Worm (Caenorhabditis elegans) whole organism, L3 larva: ENCODE results near the gene C10B5.1.
A peak's percentile ranks its signal among the peaks of the same experiment; 100 is the strongest.

Source experiments
- R02D3.7 ChIP-seq: fragments of 150-350 bp; optimal IDR thresholded peaks from 2 replicates; lab custom pipeline; 2014; ENCODE audit warnings: missing biosample characterization, missing genetic modification characterization
- ZK546.5 ChIP-seq: sonication (generic microtip); optimal IDR thresholded peaks from 2 replicates; lab custom pipeline; 2017; ENCODE audit warnings: missing biosample characterization, missing genetic modification characterization
- aly-2 ChIP-seq: fragments of 150-350 bp; optimal IDR thresholded peaks from 2 replicates; lab custom pipeline; 2014; ENCODE audit warnings: missing biosample characterization, missing genetic modification characterization
- ama-1 ChIP-seq: fragments of 150-350 bp; optimal IDR thresholded peaks from 2 replicates; lab custom pipeline; 2018
- ceh-16 ChIP-seq: sonication (generic microtip); optimal IDR thresholded peaks from 2 replicates; lab custom pipeline; 2017; ENCODE audit warnings: missing biosample characterization, missing genetic modification characterization
- ceh-28 ChIP-seq: fragments of 150-350 bp; optimal IDR thresholded peaks from 2 replicates; lab custom pipeline; 2014; ENCODE audit warnings: missing biosample characterization, missing genetic modification reagents, missing genetic modification characterization
- ceh-82 ChIP-seq: fragments of 150-350 bp; optimal IDR thresholded peaks from 2 replicates; lab custom pipeline; 2014; ENCODE audit warnings: missing biosample characterization, missing genetic modification characterization
- ceh-9 ChIP-seq: sonication (generic microtip); optimal IDR thresholded peaks from 2 replicates; lab custom pipeline; 2018; ENCODE audit warnings: missing biosample characterization, missing genetic modification characterization
- daf-12 ChIP-seq: fragments of 150-350 bp; optimal IDR thresholded peaks from 2 replicates; lab custom pipeline; 2014; ENCODE audit warnings: missing biosample characterization, missing genetic modification reagents, missing genetic modification characterization
- egl-27 ChIP-seq: sonication (generic microtip); optimal IDR thresholded peaks from 4 replicates; lab custom pipeline; 2017; ENCODE audit warnings: missing biosample characterization, missing genetic modification reagents, missing genetic modification characterization
- egl-5 ChIP-seq: fragments of 150-350 bp; optimal IDR thresholded peaks from 2 replicates; lab custom pipeline; 2017; ENCODE audit warnings: missing biosample characterization, missing genetic modification reagents, missing genetic modification characterization, inconsistent platforms
- elt-1 ChIP-seq: fragments of 150-350 bp; optimal IDR thresholded peaks from 2 replicates; lab custom pipeline; 2014; ENCODE audit warnings: missing biosample characterization, missing genetic modification characterization
- elt-2 ChIP-seq: sonication (generic microtip); optimal IDR thresholded peaks from 2 replicates; lab custom pipeline; 2016; ENCODE audit warnings: missing genetic modification reagents, mild to moderate bottlenecking, missing genetic modification characterization, missing compliant biosample characterization
- elt-3 ChIP-seq, 3 experiments: fragments of 150-350 bp in 1 of 3; sonication (generic microtip) in 2 of 3; optimal IDR thresholded peaks; 2 replicates in 2 of 3; 4 replicates in 1 of 3; lab custom pipeline; 2014 to 2017; ENCODE audit warnings: missing biosample characterization in 3 of 3, missing genetic modification characterization in 3 of 3
- eor-1 ChIP-seq, 2 experiments: fragments of 150-350 bp; optimal IDR thresholded peaks; 2 replicates each; lab custom pipeline; 2014 to 2018; ENCODE audit warnings: missing biosample characterization in 2 of 2, missing genetic modification characterization in 2 of 2
- fkh-10 ChIP-seq: sonication (generic microtip); optimal IDR thresholded peaks from 2 replicates; lab custom pipeline; 2017; ENCODE audit warnings: missing biosample characterization, missing genetic modification reagents, missing genetic modification characterization
- fkh-2 ChIP-seq: fragments of 150-350 bp; optimal IDR thresholded peaks from 2 replicates; lab custom pipeline; 2014; ENCODE audit warnings: missing biosample characterization, missing genetic modification reagents, missing genetic modification characterization
- fos-1 ChIP-seq: fragments of 150-350 bp; optimal IDR thresholded peaks from 2 replicates; lab custom pipeline; 2014; ENCODE audit warnings: missing biosample characterization, missing genetic modification characterization
- hmg-11 ChIP-seq: sonication (generic microtip); optimal IDR thresholded peaks from 2 replicates; lab custom pipeline; 2016; ENCODE audit warnings: missing genetic modification characterization, missing compliant biosample characterization
- jun-1 ChIP-seq: fragments of 150-350 bp; optimal IDR thresholded peaks from 2 replicates; lab custom pipeline; 2014; ENCODE audit warnings: missing biosample characterization, missing genetic modification reagents, missing genetic modification characterization
- lin-15B ChIP-seq: fragments of 150-350 bp; optimal IDR thresholded peaks from 2 replicates; lab custom pipeline; 2014; ENCODE audit warnings: missing biosample characterization, missing genetic modification characterization
- lin-39 ChIP-seq: fragments of 150-350 bp; optimal IDR thresholded peaks from 2 replicates; lab custom pipeline; 2018; ENCODE audit warnings: missing biosample characterization, missing genetic modification reagents, missing genetic modification characterization
- lsy-12 ChIP-seq: sonication (generic microtip); optimal IDR thresholded peaks from 2 replicates; lab custom pipeline; 2016; ENCODE audit warnings: mild to moderate bottlenecking, missing genetic modification characterization, missing compliant biosample characterization
- mdl-1 ChIP-seq: fragments of 150-350 bp; optimal IDR thresholded peaks from 2 replicates; lab custom pipeline; 2014; ENCODE audit warnings: missing biosample characterization, missing genetic modification characterization
- mml-1 ChIP-seq: fragments of 150-350 bp; sonication (generic microtip); optimal IDR thresholded peaks from 3 replicates; lab custom pipeline; 2014; ENCODE audit warnings: missing biosample characterization, missing genetic modification characterization
- nfya-1 ChIP-seq: sonication (generic microtip); optimal IDR thresholded peaks from 2 replicates; lab custom pipeline; 2017; ENCODE audit warnings: missing genetic modification characterization, mild to moderate bottlenecking, missing compliant biosample characterization, antibody characterized with exemption, moderate library complexity; ENCODE audit not compliant: insufficient read depth
- nhr-11 ChIP-seq: fragments of 150-350 bp; optimal IDR thresholded peaks from 2 replicates; lab custom pipeline; 2014; ENCODE audit warnings: missing biosample characterization, missing genetic modification characterization
- nhr-12 ChIP-seq: fragments of 150-350 bp; optimal IDR thresholded peaks from 2 replicates; lab custom pipeline; 2014; ENCODE audit warnings: missing biosample characterization, missing genetic modification characterization
- nhr-23 ChIP-seq: fragments of 150-350 bp; optimal IDR thresholded peaks from 2 replicates; lab custom pipeline; 2014; ENCODE audit warnings: missing biosample characterization, missing genetic modification reagents, missing genetic modification characterization
- nhr-237 ChIP-seq: fragments of 150-350 bp; optimal IDR thresholded peaks from 2 replicates; lab custom pipeline; 2014; ENCODE audit warnings: missing biosample characterization, missing genetic modification characterization
- nhr-25 ChIP-seq: sonication (generic microtip); optimal IDR thresholded peaks from 2 replicates; lab custom pipeline; 2017; ENCODE audit warnings: missing biosample characterization, missing genetic modification characterization
- nhr-28 ChIP-seq: fragments of 150-350 bp; optimal IDR thresholded peaks from 2 replicates; lab custom pipeline; 2014; ENCODE audit warnings: missing biosample characterization, missing genetic modification characterization
- nhr-43 ChIP-seq: sonication (generic microtip); optimal IDR thresholded peaks from 2 replicates; lab custom pipeline; 2016; ENCODE audit warnings: mild to moderate bottlenecking, missing genetic modification characterization, missing compliant biosample characterization; ENCODE audit not compliant: poor library complexity, severe bottlenecking
- nhr-67 ChIP-seq: fragments of 150-350 bp; optimal IDR thresholded peaks from 2 replicates; lab custom pipeline; 2014; ENCODE audit warnings: missing biosample characterization, missing genetic modification characterization
- nhr-76 ChIP-seq: fragments of 150-350 bp; sonication (generic microtip); optimal IDR thresholded peaks from 5 replicates; lab custom pipeline; 2014; ENCODE audit warnings: missing biosample characterization, missing genetic modification characterization
- nhr-77 ChIP-seq: fragments of 150-350 bp; optimal IDR thresholded peaks from 2 replicates; lab custom pipeline; 2014; ENCODE audit warnings: missing biosample characterization, missing genetic modification characterization
- pha-4 ChIP-seq: fragments of 150-350 bp; optimal IDR thresholded peaks from 2 replicates; lab custom pipeline; 2014; ENCODE audit warnings: missing biosample characterization, missing genetic modification reagents, missing genetic modification characterization
- pqm-1 ChIP-seq: fragments of 150-350 bp; optimal IDR thresholded peaks from 2 replicates; lab custom pipeline; 2017; ENCODE audit warnings: missing biosample characterization, missing genetic modification characterization, inconsistent platforms
- sea-2 ChIP-seq: fragments of 150-350 bp; sonication (generic microtip); optimal IDR thresholded peaks from 4 replicates; lab custom pipeline; 2014; ENCODE audit warnings: missing biosample characterization, missing genetic modification reagents, missing genetic modification characterization
- skn-1 ChIP-seq: fragments of 150-350 bp; optimal IDR thresholded peaks from 2 replicates; lab custom pipeline; 2014; ENCODE audit warnings: missing biosample characterization, missing genetic modification characterization
- snpc-4 ChIP-seq: fragments of 150-350 bp; optimal IDR thresholded peaks from 2 replicates; lab custom pipeline; 2014; ENCODE audit warnings: missing biosample characterization, missing genetic modification characterization
- tbx-2 ChIP-seq: sonication (generic microtip); optimal IDR thresholded peaks from 2 replicates; lab custom pipeline; 2016; ENCODE audit warnings: mild to moderate bottlenecking, missing genetic modification characterization, missing compliant biosample characterization
- unc-39 ChIP-seq: sonication (generic microtip); optimal IDR thresholded peaks from 4 replicates; lab custom pipeline; 2017; ENCODE audit warnings: missing biosample characterization, missing genetic modification characterization
- unc-62 ChIP-seq: fragments of 150-350 bp; sonication (generic microtip); optimal IDR thresholded peaks from 4 replicates; lab custom pipeline; 2014; ENCODE audit warnings: missing biosample characterization, missing genetic modification reagents, missing genetic modification characterization
- zag-1 ChIP-seq: fragments of 150-350 bp; optimal IDR thresholded peaks from 2 replicates; lab custom pipeline; 2014; ENCODE audit warnings: missing biosample characterization, missing genetic modification characterization
- ztf-11 ChIP-seq: fragments of 150-350 bp; optimal IDR thresholded peaks from 2 replicates; lab custom pipeline; 2014; ENCODE audit warnings: missing biosample characterization, missing genetic modification characterization
- ztf-4 ChIP-seq: fragments of 150-350 bp; optimal IDR thresholded peaks from 2 replicates; lab custom pipeline; 2014; ENCODE audit warnings: missing biosample characterization, missing genetic modification characterization

C10B5.1 gene

DNA sequence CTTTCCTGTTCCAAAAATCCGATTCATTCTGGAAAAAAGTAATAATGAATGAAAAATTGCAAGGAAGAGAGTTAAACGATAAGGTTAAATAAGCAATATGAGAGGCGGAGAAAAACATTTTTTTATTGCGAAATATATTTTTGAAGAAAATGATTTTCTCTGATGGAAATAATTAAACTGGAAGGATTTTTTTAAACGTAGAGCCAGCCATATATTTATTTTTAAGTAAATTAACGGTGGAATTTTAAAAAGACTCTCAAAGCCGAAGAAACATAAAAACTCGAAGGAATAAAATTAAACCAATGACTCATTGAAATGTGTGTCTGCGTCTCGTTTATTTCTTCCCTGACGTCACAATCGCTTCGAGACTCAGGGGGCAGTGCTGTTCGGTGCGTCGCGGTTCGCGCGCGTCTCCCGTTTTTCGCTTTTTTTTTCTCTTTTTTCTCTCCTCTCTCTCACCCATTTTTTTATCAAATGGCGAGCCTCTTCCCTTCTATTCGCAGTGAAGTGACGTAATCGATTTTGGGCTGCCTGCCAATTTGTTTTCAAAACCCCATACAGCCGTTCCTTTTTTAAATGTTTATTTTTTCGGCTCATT lies 25.1 kb downstream of the C10B5.1 start, which contains the start of gene vps-60:
Gene vps-60, minus strand, starts transcription at position 30 of the 598 bp plus-strand sequence.
- TF ChIP-seq nhr-23 (tag; lab: Kevin White, UChicago) (peak; percentile 97), lin-15B (tag; lab: Kevin White, UChicago) (peak; percentile 94), fos-1 (tag; lab: Kevin White, UChicago) (peak; percentile 94), nhr-76 (tag; lab: Kevin White, UChicago) (no peak), pqm-1 (tag; lab: Kevin White, UChicago) (peak; percentile 94), nhr-67 (tag; lab: Kevin White, UChicago) (no peak), nhr-28 (tag; lab: Kevin White, UChicago) (no peak), unc-39 (no peak), egl-5 (tag; lab: Kevin White, UChicago) (peak; percentile 89), nhr-11 (tag; lab: Kevin White, UChicago) (peak; percentile 72), nhr-77 (tag; lab: Kevin White, UChicago) (peak; percentile 25), nhr-25 (peak; percentile 93), mdl-1 (tag; lab: Kevin White, UChicago) (peak; percentile 38), elt-2 (tag; lab: Kevin White, UChicago) (peak; percentile 88), daf-12 (tag; lab: Kevin White, UChicago) (no peak), nhr-43 (tag; lab: Kevin White, UChicago) (peak; percentile 72), ama-1 (lab: Kevin White, UChicago) (peak; percentile 86), sea-2 (no peak), eor-1 (tag; optimal IDR thresholded peaks at IDR 0.05; lab: Kevin White, UChicago) (no peak), mml-1 (tag; lab: Kevin White, UChicago) (no peak), aly-2 (tag; lab: Kevin White, UChicago) (no peak), zag-1 (tag; lab: Kevin White, UChicago) (no peak), unc-62 (GFP tag; lab: Kevin White, UChicago) (peak; percentile 11), ztf-4 (tag; lab: Kevin White, UChicago) (no peak), skn-1 (peak; percentile 57), ztf-11 (tag; lab: Kevin White, UChicago) (no peak), elt-1 (tag; lab: Kevin White, UChicago) (peak; percentile 43), egl-27 (peak; percentile 89), fkh-10 (peak; percentile 84), ceh-82 (tag; lab: Kevin White, UChicago) (no peak), nhr-237 (tag; lab: Kevin White, UChicago) (no peak), elt-3 (tag; optimal IDR thresholded peaks at IDR 0.05; lab: Kevin White, UChicago) (peak in 1 of 3 experiments; percentile 80), ceh-28 (tag; lab: Kevin White, UChicago) (peak; percentile 87), pha-4 (tag; lab: Kevin White, UChicago) (peak; percentile 98), nhr-12 (tag; lab: Kevin White, UChicago) (no peak), lsy-12 (tag; lab: Kevin White, UChicago) (peak; percentile 59), R02D3.7 (tag; lab: Kevin White, UChicago) (peak; percentile 59), lin-39 (tag; lab: Kevin White, UChicago) (peak; percentile 93), hmg-11 (tag; lab: Kevin White, UChicago) (peak; percentile 93), snpc-4 (tag; lab: Kevin White, UChicago) (peak; percentile 81), jun-1 (tag; lab: Kevin White, UChicago) (peak; percentile 95), ZK546.5 (tag; lab: Kevin White, UChicago) (no peak), ceh-9 (tag; lab: Kevin White, UChicago) (no peak), nfya-1 (tag; lab: Kevin White, UChicago) (peak; percentile 95), ceh-16 (tag; lab: Kevin White, UChicago) (no peak), fkh-2 (no peak), tbx-2 (tag; lab: Kevin White, UChicago) (peak; percentile 61)
